Fruit fly (Drosophila melanogaster) whole organism, embryonic: ENCODE results near the gene APC4.

ENCODE experiments used
- CG10147 ChIP-seq: fragments of 200-800 bp; sonication (Bioruptor generic); optimal IDR thresholded peaks from 2 replicates; lab custom pipeline; 2019; ENCODE audit warnings: missing biosample characterization, mild to moderate bottlenecking, missing genetic modification characterization, moderate library complexity
- CG10209 ChIP-seq: fragments of 200-800 bp; sonication (Bioruptor generic); optimal IDR thresholded peaks from 3 replicates; lab custom pipeline; 2017; ENCODE audit warnings: missing biosample characterization, mild to moderate bottlenecking, missing genetic modification characterization, missing genetic modification reagents
- CG10431 ChIP-seq: fragments of 200-800 bp; sonication (Bioruptor generic); optimal IDR thresholded peaks from 3 replicates; lab custom pipeline; 2018; ENCODE audit warnings: missing biosample characterization, mild to moderate bottlenecking, missing genetic modification characterization
- CG11398 ChIP-seq: fragments of 200-800 bp; sonication (Bioruptor generic); optimal IDR thresholded peaks from 2 replicates; lab custom pipeline; 2016; ENCODE audit warnings: missing biosample characterization, missing genetic modification characterization
- CG13775 ChIP-seq: fragments of 200-800 bp; sonication (Bioruptor generic); optimal IDR thresholded peaks from 3 replicates; lab custom pipeline; 2017; ENCODE audit warnings: missing biosample characterization, mild to moderate bottlenecking, missing genetic modification characterization
- CG13894 ChIP-seq: fragments of 200-800 bp; sonication (Bioruptor generic); optimal IDR thresholded peaks from 3 replicates; lab custom pipeline; 2018; ENCODE audit warnings: missing biosample characterization, mild to moderate bottlenecking, missing genetic modification characterization, moderate library complexity
- CG15073 ChIP-seq: fragments of 200-800 bp; sonication (Bioruptor generic); optimal IDR thresholded peaks from 2 replicates; lab custom pipeline; 2016; ENCODE audit warnings: missing biosample characterization, missing genetic modification characterization
- CG15601 ChIP-seq: fragments of 200-800 bp; sonication (Bioruptor generic); optimal IDR thresholded peaks from 3 replicates; lab custom pipeline; 2019; ENCODE audit warnings: missing biosample characterization, mild to moderate bottlenecking, missing genetic modification characterization, moderate library complexity
- CG17328 ChIP-seq: fragments of 200-800 bp; sonication (Bioruptor generic); IDR thresholded peaks from 2 replicates; pipeline ENCODE4 v1.3.6; 2022; ENCODE audit warnings: missing biosample characterization, missing genetic modification characterization
- CG17612 ChIP-seq: fragments of 200-800 bp; sonication (Bioruptor generic); IDR thresholded peaks from 2 replicates; pipeline ENCODE4 v1.3.6; 2022; ENCODE audit warnings: missing biosample characterization, missing genetic modification characterization
- CG2120 ChIP-seq: fragments of 200-800 bp; sonication (Bioruptor generic); optimal IDR thresholded peaks from 3 replicates; lab custom pipeline; 2016; ENCODE audit warnings: missing biosample characterization, missing genetic modification characterization
- CG31365 ChIP-seq: fragments of 200-800 bp; sonication (Bioruptor generic); optimal IDR thresholded peaks from 2 replicates; lab custom pipeline; 2018; ENCODE audit warnings: missing biosample characterization, mild to moderate bottlenecking, missing genetic modification characterization
- CG33213 ChIP-seq: fragments of 200-800 bp; sonication (Bioruptor generic); optimal IDR thresholded peaks from 3 replicates; lab custom pipeline; 2016; ENCODE audit warnings: missing biosample characterization, missing genetic modification characterization
- CG42726 ChIP-seq: fragments of 200-800 bp; sonication (Bioruptor generic); IDR thresholded peaks from 2 replicates; pipeline ENCODE4 v1.3.6; 2022; ENCODE audit warnings: missing biosample characterization, missing genetic modification characterization; ENCODE audit not compliant: partially characterized antibody
- CG4820 ChIP-seq: fragments of 200-800 bp; sonication (Bioruptor generic); optimal IDR thresholded peaks from 3 replicates; lab custom pipeline; 2016; ENCODE audit warnings: missing biosample characterization, missing genetic modification characterization
- CG6175 ChIP-seq: fragments of 200-800 bp; sonication (Bioruptor generic); IDR thresholded peaks from 3 replicates; pipeline ENCODE4 v1.3.6; 2022; ENCODE audit warnings: missing biosample characterization, missing genetic modification characterization
- CG6813 ChIP-seq: fragments of 200-800 bp; sonication (Bioruptor generic); optimal IDR thresholded peaks from 2 replicates; lab custom pipeline; 2017; ENCODE audit warnings: missing biosample characterization, missing genetic modification characterization, mild to moderate bottlenecking, moderate library complexity, missing genetic modification reagents
- CG7271 ChIP-seq: fragments of 200-800 bp; sonication (Bioruptor generic); optimal IDR thresholded peaks from 2 replicates; lab custom pipeline; 2018; ENCODE audit warnings: missing biosample characterization, mild to moderate bottlenecking, missing genetic modification characterization, moderate library complexity
- CG7963 ChIP-seq: fragments of 200-800 bp; sonication (Bioruptor generic); IDR thresholded peaks from 3 replicates; pipeline ENCODE4 v1.3.6; 2022; ENCODE audit warnings: missing biosample characterization, missing genetic modification characterization; ENCODE audit not compliant: partially characterized antibody
- CG8388 ChIP-seq: fragments of 200-800 bp; sonication (Bioruptor generic); optimal IDR thresholded peaks from 2 replicates; lab custom pipeline; 2019; ENCODE audit warnings: missing biosample characterization, mild to moderate bottlenecking, missing genetic modification characterization, moderate library complexity
- CG8924 ChIP-seq: fragments of 200-800 bp; optimal IDR thresholded peaks from 3 replicates; lab custom pipeline; 2019; ENCODE audit warnings: missing biosample characterization, mild to moderate bottlenecking, missing genetic modification characterization, moderate library complexity
- Deaf1 ChIP-seq: fragments of 200-800 bp; optimal IDR thresholded peaks from 3 replicates; lab custom pipeline; 2019; ENCODE audit warnings: missing biosample characterization, mild to moderate bottlenecking, missing genetic modification characterization, moderate library complexity
- Fer1 ChIP-seq: fragments of 200-800 bp; sonication (Bioruptor generic); optimal IDR thresholded peaks from 2 replicates; lab custom pipeline; 2017; ENCODE audit warnings: missing biosample characterization, mild to moderate bottlenecking, missing genetic modification characterization
- HmgD ChIP-seq: fragments of 200-800 bp; sonication (Bioruptor generic); optimal IDR thresholded peaks from 3 replicates; lab custom pipeline; 2016; ENCODE audit warnings: missing biosample characterization, missing genetic modification characterization
- HmgZ ChIP-seq: fragments of 200-800 bp; sonication (Bioruptor generic); optimal IDR thresholded peaks from 2 replicates; lab custom pipeline; 2018; ENCODE audit warnings: missing biosample characterization, mild to moderate bottlenecking, missing genetic modification characterization
- Lhr ChIP-seq: fragments of 200-800 bp; sonication (Bioruptor generic); optimal IDR thresholded peaks from 3 replicates; lab custom pipeline; 2017; ENCODE audit warnings: mild to moderate bottlenecking, missing biosample characterization, missing genetic modification reagents, missing genetic modification characterization
- Nf-YC ChIP-seq: fragments of 200-800 bp; optimal IDR thresholded peaks from 3 replicates; lab custom pipeline; 2019; ENCODE audit warnings: missing biosample characterization, mild to moderate bottlenecking, missing genetic modification characterization, moderate library complexity
- Oaz ChIP-seq: fragments of 200-800 bp; sonication (Bioruptor generic); IDR thresholded peaks from 2 replicates; pipeline ENCODE4 v1.3.6; 2022; ENCODE audit warnings: missing biosample characterization, missing genetic modification characterization
- Opbp ChIP-seq: fragments of 200-800 bp; sonication (Bioruptor generic); IDR thresholded peaks from 3 replicates; pipeline ENCODE4 v1.3.6; 2022; ENCODE audit warnings: missing biosample characterization, missing genetic modification characterization; ENCODE audit not compliant: partially characterized antibody
- Sry-β ChIP-seq: fragments of 200-800 bp; sonication (Bioruptor generic); optimal IDR thresholded peaks from 2 replicates; lab custom pipeline; 2018; ENCODE audit warnings: missing biosample characterization, mild to moderate bottlenecking, missing genetic modification characterization, moderate library complexity
- al ChIP-seq: fragments of 200-800 bp; sonication (Bioruptor generic); IDR thresholded peaks from 2 replicates; pipeline ENCODE4 v1.3.6; 2022; ENCODE audit warnings: missing biosample characterization, missing genetic modification characterization
- ato ChIP-seq: fragments of 200-800 bp; sonication (Bioruptor generic); IDR thresholded peaks from 2 replicates; pipeline ENCODE4 v1.3.6; 2022; ENCODE audit warnings: missing biosample characterization, missing genetic modification characterization; ENCODE audit not compliant: partially characterized antibody
- cato ChIP-seq: fragments of 200-800 bp; sonication (Bioruptor generic); optimal IDR thresholded peaks from 2 replicates; lab custom pipeline; 2016; ENCODE audit warnings: missing biosample characterization, missing genetic modification characterization, borderline replicate concordance
- ci ChIP-seq: fragments of 200-800 bp; sonication (Bioruptor generic); IDR thresholded peaks from 3 replicates; pipeline ENCODE4 v1.3.6; 2022; ENCODE audit warnings: missing biosample characterization, missing genetic modification characterization
- eve ChIP-seq, 2 experiments: fragments of >200 bp; optimal IDR thresholded peaks; 2 replicates each; lab custom pipeline; 2017; ENCODE audit warnings: missing biosample characterization in 2 of 2, missing genetic modification characterization in 2 of 2
- eyg ChIP-seq: fragments of 200-800 bp; sonication (Bioruptor generic); optimal IDR thresholded peaks from 3 replicates; lab custom pipeline; 2016; ENCODE audit warnings: missing biosample characterization, missing genetic modification characterization
- gsb ChIP-seq: fragments of 200-800 bp; sonication (Bioruptor generic); IDR thresholded peaks from 2 replicates; pipeline ENCODE4 v1.3.6; 2022; ENCODE audit warnings: missing biosample characterization, missing genetic modification characterization
- hb ChIP-seq: fragments of 200-800 bp; sonication (Bioruptor generic); IDR thresholded peaks from 3 replicates; pipeline ENCODE4 v1.3.6; 2022; ENCODE audit warnings: missing biosample characterization, missing genetic modification characterization; ENCODE audit not compliant: partially characterized antibody
- jigr1 ChIP-seq: fragments of 200-800 bp; sonication (Bioruptor generic); IDR thresholded peaks from 3 replicates; pipeline ENCODE4 v1.3.6; 2022; ENCODE audit warnings: missing biosample characterization, missing genetic modification characterization
- jumu ChIP-seq: fragments of 200-800 bp; sonication (Bioruptor generic); optimal IDR thresholded peaks from 3 replicates; lab custom pipeline; 2016; ENCODE audit warnings: missing biosample characterization, missing genetic modification characterization
- kah ChIP-seq: fragments of 200-800 bp; sonication (Bioruptor generic); optimal IDR thresholded peaks from 2 replicates; lab custom pipeline; 2018; ENCODE audit warnings: missing biosample characterization, mild to moderate bottlenecking, missing genetic modification characterization
- nmo ChIP-seq: fragments of 200-800 bp; sonication (Bioruptor generic); optimal IDR thresholded peaks from 2 replicates; lab custom pipeline; 2018; ENCODE audit warnings: missing biosample characterization, mild to moderate bottlenecking, missing genetic modification characterization, moderate library complexity
- nom ChIP-seq: fragments of 200-800 bp; sonication (Bioruptor generic); optimal IDR thresholded peaks from 2 replicates; lab custom pipeline; 2017; ENCODE audit warnings: missing biosample characterization, missing genetic modification characterization, mild to moderate bottlenecking, moderate library complexity, missing genetic modification reagents
- peb ChIP-seq: fragments of 200-800 bp; sonication (Bioruptor generic); IDR thresholded peaks from 2 replicates; pipeline ENCODE4 v1.3.6; 2022; ENCODE audit warnings: missing biosample characterization, missing genetic modification characterization
- row ChIP-seq: fragments of 200-800 bp; sonication (Bioruptor generic); IDR thresholded peaks from 3 replicates; pipeline ENCODE4 v1.3.6; 2022; ENCODE audit warnings: missing biosample characterization, missing genetic modification characterization
- slou ChIP-seq: fragments of 200-800 bp; sonication (Bioruptor generic); optimal IDR thresholded peaks from 3 replicates; lab custom pipeline; 2016; ENCODE audit warnings: missing biosample characterization, missing genetic modification characterization
- sqz ChIP-seq: fragments of 200-800 bp; sonication (Bioruptor generic); optimal IDR thresholded peaks from 3 replicates; lab custom pipeline; 2018; ENCODE audit warnings: missing biosample characterization, mild to moderate bottlenecking, missing genetic modification characterization
- vvl ChIP-seq: fragments of 200-800 bp; sonication (Bioruptor generic); IDR thresholded peaks from 2 replicates; pipeline ENCODE4 v1.3.6; 2022; ENCODE audit warnings: missing biosample characterization, missing genetic modification characterization
- wor ChIP-seq: fragments of 200-800 bp; sonication (Bioruptor generic); IDR thresholded peaks from 2 replicates; pipeline ENCODE4 v1.3.6; 2022; ENCODE audit warnings: missing biosample characterization, missing genetic modification characterization

Gene APC4

DNA sequence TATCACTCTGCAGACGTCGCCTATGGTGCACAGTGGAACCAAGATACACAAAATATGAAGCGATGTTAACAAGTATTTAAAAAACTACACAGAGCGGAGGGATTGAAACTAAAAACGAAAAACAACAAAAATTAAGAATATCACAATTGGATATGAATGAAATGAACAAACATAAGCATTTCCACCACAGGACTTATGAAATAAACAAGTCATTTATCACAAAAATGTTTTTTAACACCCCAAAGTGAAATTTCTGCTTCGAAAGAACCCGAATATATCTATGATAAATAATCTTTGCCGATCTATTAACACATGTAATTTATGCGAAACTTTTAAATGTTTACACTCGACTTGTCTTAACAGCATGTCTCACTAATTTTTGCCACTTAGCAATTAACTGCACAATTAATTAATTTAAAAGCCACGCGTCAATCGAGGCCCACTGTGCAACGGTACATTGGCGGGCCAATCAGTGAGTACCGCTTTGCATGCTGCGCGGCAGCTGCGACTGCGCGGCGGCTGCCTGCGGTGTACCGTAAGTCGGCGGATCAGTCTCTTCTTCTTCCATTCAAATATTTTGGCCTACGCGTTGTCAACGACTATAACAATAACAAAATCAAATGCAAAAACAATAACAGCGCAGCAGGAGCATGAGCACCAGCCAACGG, 40.8 kb upstream of the APC4 start (continued):
- TF ChIP-seq CG31365 (no peak), Sry-β (GFP tag; lab: Kevin White, UChicago) (no peak), peb (0 out of 2 replicates have a peak, but pooled peaks have one; percentile 23), CG8388 (GFP tag; lab: Kevin White, UChicago) (peak; percentile 46), Lhr (GFP tag; lab: Kevin White, UChicago) (peak; percentile 24), CG6175 (GFP tag; lab: Robert Waterston, UW) (no peak), kah (GFP tag; lab: Kevin White, UChicago) (no peak), CG2120 (no peak), CG11398 (GFP tag; lab: Kevin White, UChicago) (no peak), eyg (no peak), jigr1 (GFP tag; lab: Robert Waterston, UW) (peak; percentile 43; the same call in 1 of the 3 replicates), CG7271 (tag; lab: Kevin White, UChicago) (no peak), HmgD (no peak), hb (GFP tag; lab: Robert Waterston, UW) (no peak), jumu (GFP tag; lab: Kevin White, UChicago) (peak; percentile 45), CG42726 (GFP tag; lab: Robert Waterston, UW) (no peak), eve (GFP tag; optimal IDR thresholded peaks at IDR 0.05; lab: Kevin White, UChicago) (peak in 1 of 2 experiments; percentile 78), CG7963 (GFP tag; lab: Robert Waterston, UW) (no peak), CG17612 (GFP tag; lab: Robert Waterston, UW) (no peak), CG10147 (GFP tag; lab: Kevin White, UChicago) (no peak), ato (GFP tag; lab: Robert Waterston, UW) (no peak), Opbp (GFP tag; lab: Robert Waterston, UW) (no peak), Fer1 (no peak), CG6813 (GFP tag; lab: Kevin White, UChicago) (no peak), CG33213 (no peak), gsb (no peak), vvl (GFP tag; lab: Robert Waterston, UW) (no peak), nmo (GFP tag; lab: Kevin White, UChicago) (peak; percentile 85), Nf-YC (tag; lab: Kevin White, UChicago) (peak; percentile 50), CG4820 (GFP tag; lab: Kevin White, UChicago) (peak; percentile 50), ci (peak; percentile 5; the same call in 1 of the 3 replicates), cato (GFP tag; lab: Kevin White, UChicago) (peak; percentile 3), wor (peak; percentile 24; the same call in 1 of the 2 replicates), slou (GFP tag; lab: Kevin White, UChicago) (peak; percentile 25), CG17328 (GFP tag; lab: Robert Waterston, UW) (peak; percentile 37; the same call in 1 of the 2 replicates), al (GFP tag; lab: Robert Waterston, UW) (no peak), HmgZ (tag; lab: Kevin White, UChicago) (no peak), CG10431 (peak; percentile 5), nom (GFP tag; lab: Kevin White, UChicago) (no peak), CG10209 (GFP tag; lab: Kevin White, UChicago) (peak; percentile 64), CG8924 (tag; lab: Kevin White, UChicago) (peak; percentile 50), CG13894 (no peak), CG13775 (GFP tag; lab: Kevin White, UChicago) (peak; percentile 60), CG15073 (GFP tag; lab: Kevin White, UChicago) (no peak), Deaf1 (no peak), row (GFP tag; lab: Robert Waterston, UW) (peak; percentile 69), sqz (no peak), Oaz (GFP tag; lab: Robert Waterston, UW) (no peak), CG15601 (tag; lab: Kevin White, UChicago) (peak; percentile 38)
